Worm (Caenorhabditis elegans): ENCODE results near the gene str-158.

DNA sequence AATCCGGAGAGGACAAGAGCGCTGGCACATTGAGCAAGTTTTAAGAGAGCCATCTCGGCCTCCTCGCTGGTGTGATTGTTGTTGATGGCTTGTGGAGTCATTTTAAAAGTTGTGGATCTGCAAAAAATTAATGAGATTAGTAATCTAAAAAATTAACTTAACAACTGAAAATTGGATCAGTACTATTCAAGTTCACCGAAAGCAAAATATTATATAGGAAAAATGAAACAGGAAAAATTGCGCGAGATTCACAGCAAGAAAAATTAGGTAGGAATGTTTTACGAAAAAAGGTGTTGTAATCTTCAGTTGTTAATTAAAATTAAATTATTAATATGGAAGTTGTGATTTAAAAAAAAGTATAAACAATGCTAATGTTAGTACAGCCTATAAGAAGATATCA lies 30.6 kb upstream of the str-158 start, which contains the start of gene T08B6.1:
- TF ChIP-seq tra-4 (tag; optimal IDR thresholded peaks at IDR 0.05): no peak
- TF ChIP-seq ama-1 (optimal IDR thresholded peaks at IDR 0.05): no peak
- TF ChIP-seq B0310.2 (tag; optimal IDR thresholded peaks at IDR 0.05): no peak
- no peak for TF ChIP-seq pes-1 (GFP tag; IDR thresholded peaks at IDR 0.05)

Measured in whole organism, early embryonic.